Worm (Caenorhabditis elegans) whole organism, L2 larva: ENCODE measurements around the gene F42A10.7.

Source experiments
- C34F6.9 ChIP-seq: fragments of 150-350 bp; optimal IDR thresholded peaks from 2 replicates; lab custom pipeline; 2014; ENCODE audit warnings: missing biosample characterization, missing genetic modification characterization
- F13H6.1 ChIP-seq: sonication (generic microtip); optimal IDR thresholded peaks from 2 replicates; lab custom pipeline; 2016; ENCODE audit warnings: missing genetic modification characterization, missing compliant biosample characterization
- R02D3.7 ChIP-seq: fragments of 150-350 bp; optimal IDR thresholded peaks from 2 replicates; lab custom pipeline; 2014; ENCODE audit warnings: missing biosample characterization, missing genetic modification characterization
- Y55F3AM.14 ChIP-seq: fragments of 200-800 bp; sonication (Bioruptor generic); optimal IDR thresholded peaks from 2 replicates; lab custom pipeline; 2018; ENCODE audit warnings: mild to moderate bottlenecking, missing genetic modification characterization, missing compliant biosample characterization
- ZK546.5 ChIP-seq: sonication (generic microtip); optimal IDR thresholded peaks from 2 replicates; lab custom pipeline; 2017; ENCODE audit warnings: missing biosample characterization, missing genetic modification characterization
- alr-1 ChIP-seq: fragments of 150-350 bp; optimal IDR thresholded peaks from 2 replicates; lab custom pipeline; 2014; ENCODE audit warnings: missing biosample characterization, missing genetic modification characterization
- aly-2 ChIP-seq: fragments of 150-350 bp; optimal IDR thresholded peaks from 2 replicates; lab custom pipeline; 2014; ENCODE audit warnings: missing biosample characterization, missing genetic modification characterization
- ama-1 ChIP-seq: fragments of 150-350 bp; optimal IDR thresholded peaks from 2 replicates; lab custom pipeline; 2018; ENCODE audit warnings: inconsistent platforms
- blmp-1 ChIP-seq: sonication (generic microtip); optimal IDR thresholded peaks from 2 replicates; lab custom pipeline; 2017; ENCODE audit warnings: missing genetic modification characterization, mild to moderate bottlenecking, missing compliant biosample characterization, antibody characterized with exemption, moderate library complexity; ENCODE audit not compliant: insufficient read depth
- ceh-16 ChIP-seq: fragments of 150-350 bp; optimal IDR thresholded peaks from 2 replicates; lab custom pipeline; 2014; ENCODE audit warnings: missing biosample characterization, missing genetic modification characterization
- ceh-82 ChIP-seq: fragments of 150-350 bp; optimal IDR thresholded peaks from 2 replicates; lab custom pipeline; 2014; ENCODE audit warnings: missing biosample characterization, missing genetic modification characterization
- crh-2 ChIP-seq: sonication (generic microtip); optimal IDR thresholded peaks from 2 replicates; lab custom pipeline; 2017; ENCODE audit warnings: missing biosample characterization, missing genetic modification characterization
- dmd-4 ChIP-seq: sonication (generic microtip); optimal IDR thresholded peaks from 2 replicates; lab custom pipeline; 2017; ENCODE audit warnings: missing biosample characterization, missing genetic modification characterization
- egl-27 ChIP-seq: sonication (generic microtip); optimal IDR thresholded peaks from 3 replicates; lab custom pipeline; 2017; ENCODE audit warnings: missing biosample characterization, missing genetic modification reagents, missing genetic modification characterization
- elt-1 ChIP-seq: fragments of 150-350 bp; optimal IDR thresholded peaks from 2 replicates; lab custom pipeline; 2014; ENCODE audit warnings: missing biosample characterization, missing genetic modification characterization
- elt-3 ChIP-seq: sonication (generic microtip); optimal IDR thresholded peaks from 2 replicates; lab custom pipeline; 2017; ENCODE audit warnings: missing biosample characterization, missing genetic modification characterization
- fos-1 ChIP-seq: fragments of 150-350 bp; optimal IDR thresholded peaks from 2 replicates; lab custom pipeline; 2014; ENCODE audit warnings: missing biosample characterization, missing genetic modification characterization
- gmeb-1 ChIP-seq: fragments of 150-350 bp; optimal IDR thresholded peaks from 2 replicates; lab custom pipeline; 2014; ENCODE audit warnings: missing biosample characterization, missing genetic modification characterization
- lin-11 ChIP-seq: fragments of 150-350 bp; sonication (generic microtip); optimal IDR thresholded peaks from 2 replicates; lab custom pipeline; 2014; ENCODE audit warnings: missing biosample characterization, missing genetic modification characterization, inconsistent platforms, mixed read lengths
- lin-13 ChIP-seq: fragments of 150-350 bp; optimal IDR thresholded peaks from 2 replicates; lab custom pipeline; 2014; ENCODE audit warnings: missing biosample characterization, missing genetic modification reagents, missing genetic modification characterization
- lin-39 ChIP-seq: fragments of 150-350 bp; optimal IDR thresholded peaks from 2 replicates; lab custom pipeline; 2014; ENCODE audit warnings: missing biosample characterization, missing genetic modification reagents, missing genetic modification characterization
- lsy-2 ChIP-seq, 2 experiments: fragments of 150-350 bp in 1 of 2; sonication (generic microtip) in 1 of 2; optimal IDR thresholded peaks; 2 replicates each; lab custom pipeline; 2014 to 2017; ENCODE audit warnings: missing biosample characterization in 2 of 2, missing genetic modification characterization in 2 of 2
- mab-5 ChIP-seq: fragments of 150-350 bp; optimal IDR thresholded peaks from 2 replicates; lab custom pipeline; 2014; ENCODE audit warnings: missing biosample characterization, missing genetic modification characterization
- mbf-1 ChIP-seq: sonication (generic microtip); optimal IDR thresholded peaks from 2 replicates; lab custom pipeline; 2017; ENCODE audit warnings: missing biosample characterization, missing genetic modification characterization
- nhr-10 ChIP-seq: sonication (generic microtip); optimal IDR thresholded peaks from 2 replicates; lab custom pipeline; 2017; ENCODE audit warnings: missing biosample characterization, missing genetic modification characterization
- nhr-11 ChIP-seq: fragments of 150-350 bp; optimal IDR thresholded peaks from 2 replicates; lab custom pipeline; 2014; ENCODE audit warnings: missing biosample characterization, missing genetic modification characterization
- nhr-12 ChIP-seq: fragments of 150-350 bp; optimal IDR thresholded peaks from 2 replicates; lab custom pipeline; 2014; ENCODE audit warnings: missing biosample characterization, missing genetic modification characterization
- nhr-129 ChIP-seq: fragments of 150-350 bp; optimal IDR thresholded peaks from 2 replicates; lab custom pipeline; 2014; ENCODE audit warnings: missing biosample characterization, missing genetic modification characterization
- nhr-21 ChIP-seq: fragments of 150-350 bp; optimal IDR thresholded peaks from 2 replicates; lab custom pipeline; 2014; ENCODE audit warnings: missing biosample characterization, missing genetic modification characterization
- nhr-23 ChIP-seq: fragments of 150-350 bp; optimal IDR thresholded peaks from 2 replicates; lab custom pipeline; 2014; ENCODE audit warnings: missing biosample characterization, missing genetic modification reagents, missing genetic modification characterization
- nhr-237 ChIP-seq: fragments of 150-350 bp; optimal IDR thresholded peaks from 2 replicates; lab custom pipeline; 2014; ENCODE audit warnings: missing biosample characterization, missing genetic modification characterization
- nhr-25 ChIP-seq: fragments of 150-350 bp; sonication (generic microtip); optimal IDR thresholded peaks from 3 replicates; lab custom pipeline; 2014; ENCODE audit warnings: missing biosample characterization, missing genetic modification characterization
- nhr-6 ChIP-seq: fragments of 150-350 bp; optimal IDR thresholded peaks from 2 replicates; lab custom pipeline; 2014; ENCODE audit warnings: missing biosample characterization, missing genetic modification characterization
- nhr-77 ChIP-seq: fragments of 150-350 bp; optimal IDR thresholded peaks from 2 replicates; lab custom pipeline; 2014; ENCODE audit warnings: missing biosample characterization, missing genetic modification characterization
- peb-1 ChIP-seq: fragments of 150-350 bp; optimal IDR thresholded peaks from 2 replicates; lab custom pipeline; 2014; ENCODE audit warnings: missing biosample characterization, missing genetic modification characterization
- sem-4 ChIP-seq: fragments of 150-350 bp; optimal IDR thresholded peaks from 2 replicates; lab custom pipeline; 2014; ENCODE audit warnings: missing biosample characterization, missing genetic modification reagents, missing genetic modification characterization
- sma-3 ChIP-seq: sonication (generic microtip); optimal IDR thresholded peaks from 2 replicates; lab custom pipeline; 2016; ENCODE audit warnings: missing genetic modification reagents, missing genetic modification characterization, missing compliant biosample characterization
- sma-9 ChIP-seq, 2 experiments: fragments of 150-350 bp in 1 of 2; sonication (generic microtip) in 1 of 2; optimal IDR thresholded peaks; 2 replicates each; lab custom pipeline; 2014 to 2016; ENCODE audit warnings: missing genetic modification characterization in 2 of 2, mild to moderate bottlenecking in 1 of 2, missing biosample characterization in 1 of 2, missing compliant biosample characterization in 1 of 2, missing genetic modification reagents in 1 of 2, moderate library complexity in 1 of 2
- unc-39 ChIP-seq: fragments of 150-350 bp; optimal IDR thresholded peaks from 2 replicates; lab custom pipeline; 2014; ENCODE audit warnings: missing biosample characterization, missing genetic modification characterization
- unc-55 ChIP-seq: fragments of 150-350 bp; sonication (generic microtip); optimal IDR thresholded peaks from 3 replicates; lab custom pipeline; 2014; ENCODE audit warnings: missing biosample characterization, missing genetic modification reagents, missing genetic modification characterization
- unc-62 ChIP-seq: fragments of 150-350 bp; optimal IDR thresholded peaks from 2 replicates; lab custom pipeline; 2014; ENCODE audit warnings: missing biosample characterization, missing genetic modification reagents, missing genetic modification characterization
- zag-1 ChIP-seq: fragments of 150-350 bp; optimal IDR thresholded peaks from 2 replicates; lab custom pipeline; 2014; ENCODE audit warnings: missing biosample characterization, missing genetic modification characterization
- ztf-1 ChIP-seq: fragments of 200-800 bp; sonication (Bioruptor generic); conservative IDR thresholded peaks from 2 replicates; pipeline ENCODE4 v1.3.6; 2022; ENCODE audit warnings: missing genetic modification characterization, missing compliant biosample characterization
- ztf-11 ChIP-seq: sonication (generic microtip); optimal IDR thresholded peaks from 2 replicates; lab custom pipeline; 2017; ENCODE audit warnings: missing biosample characterization, missing genetic modification characterization
- ztf-4 ChIP-seq: fragments of 150-350 bp; optimal IDR thresholded peaks from 2 replicates; lab custom pipeline; 2014; ENCODE audit warnings: missing biosample characterization, missing genetic modification characterization

Gene F42A10.7

DNA sequence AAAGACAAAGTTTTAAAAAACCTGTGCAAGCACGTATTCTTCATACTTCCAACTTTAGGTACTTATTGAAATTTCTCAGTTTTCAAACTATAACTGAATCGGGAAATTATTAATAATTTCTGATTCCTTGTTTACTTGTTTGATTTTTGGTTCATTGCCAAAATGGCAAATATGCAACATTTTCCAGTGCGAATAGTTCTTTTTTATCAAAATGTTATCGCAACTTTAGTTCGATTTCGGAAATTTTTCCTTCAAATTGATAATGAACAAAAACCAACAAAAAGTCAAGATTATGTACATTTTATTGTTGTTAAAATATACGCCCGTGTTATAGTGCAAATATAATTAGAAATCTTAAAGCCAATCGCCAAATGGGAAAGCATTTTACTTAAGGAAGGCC, 855 bp downstream of the F42A10.7 start:
- TF ChIP-seq Y55F3AM.14 = no peak
- TF ChIP-seq unc-55 (GFP tag; lab: Kevin White, UChicago) = no peak
- no peak for TF ChIP-seq ztf-4 (tag; lab: Kevin White, UChicago)
- no peak for TF ChIP-seq lin-11 (tag; lab: Kevin White, UChicago)
- TF ChIP-seq nhr-6 = no peak
- no peak for TF ChIP-seq ztf-1 (GFP tag; lab: Robert Waterston, UW)
- no peak for TF ChIP-seq sma-3 (GFP tag; lab: Kevin White, UChicago)
- TF ChIP-seq fos-1 (tag; lab: Kevin White, UChicago) = peak; percentile 45
- TF ChIP-seq aly-2 (tag; lab: Kevin White, UChicago) = no peak

DNA sequence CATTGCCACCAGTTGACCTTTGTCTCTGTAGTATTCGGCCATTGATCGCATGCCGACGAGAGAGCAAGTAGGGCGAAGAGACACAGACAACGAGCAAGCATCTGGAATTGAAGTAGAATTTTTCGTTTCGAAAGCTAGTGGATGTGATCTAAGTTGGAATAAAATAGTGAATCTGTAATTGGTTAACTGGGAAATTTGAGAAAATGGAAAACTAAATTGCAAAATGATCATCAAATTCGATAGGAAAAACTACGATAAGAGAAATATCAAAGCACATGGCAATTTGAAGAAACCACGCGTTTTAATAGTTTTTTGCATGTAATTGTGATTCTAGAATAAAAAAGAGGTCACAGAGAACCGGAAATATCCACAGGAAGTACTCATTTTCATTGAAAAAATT, 1.7 kb downstream of the F42A10.7 start, which contains the start of gene F42A10.6:
Gene F42A10.6, minus strand, starts transcription at position 101 of the 400 bp plus-strand sequence.
- no peak for TF ChIP-seq ama-1 (lab: Kevin White, UChicago)
- TF ChIP-seq lin-13 (GFP tag; lab: Kevin White, UChicago) = no peak
- TF ChIP-seq zag-1 (tag; lab: Kevin White, UChicago) = no peak
- TF ChIP-seq nhr-21 = no peak
- peak; percentile 23 for TF ChIP-seq fos-1 (tag; lab: Kevin White, UChicago)
- TF ChIP-seq lin-39 (tag; lab: Kevin White, UChicago) = no peak
- TF ChIP-seq lsy-2 (tag; optimal IDR thresholded peaks at IDR 0.05; lab: Kevin White, UChicago) = no peak

ce11 chrIII:6176172-6176571, 2.3 kb downstream of the F42A10.7 start:
- TF ChIP-seq nhr-12 (tag; lab: Kevin White, UChicago) = no peak
- no peak for TF ChIP-seq Y55F3AM.14
- TF ChIP-seq, all 48 proteins: peak for 0

DNA sequence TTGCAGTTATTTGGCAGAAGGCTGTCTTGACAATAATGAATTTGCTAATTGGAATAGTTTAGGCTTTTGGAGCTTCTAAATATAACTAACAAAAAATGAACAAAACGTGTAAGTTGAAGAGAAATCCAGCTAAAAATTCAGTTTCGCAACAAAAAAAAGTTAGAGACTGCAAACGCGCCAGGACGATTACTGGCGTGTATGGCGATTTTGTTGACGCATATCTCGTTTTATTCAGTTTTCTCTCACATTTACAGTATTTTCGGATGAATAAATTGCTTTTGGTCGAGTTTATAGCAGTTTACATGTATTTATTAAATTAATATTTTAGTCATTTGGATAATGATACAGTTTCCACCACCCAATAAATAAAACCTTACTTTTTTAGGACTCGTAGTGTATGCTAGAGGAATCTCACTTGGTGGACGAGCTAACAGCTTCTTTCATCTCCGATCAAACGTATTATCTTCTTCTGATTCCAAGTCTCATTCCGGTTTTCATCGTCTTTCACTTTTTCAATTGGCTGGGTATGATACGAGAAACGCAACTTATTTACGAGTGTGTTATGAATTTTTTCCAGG, 5.4 kb downstream of the F42A10.7 start, which contains the start of the genes abcf-3 and F42A10.5:
Gene abcf-3, plus strand, starts transcription at position 384 of the 578 bp plus-strand sequence.
Gene F42A10.5, minus strand, starts transcription at position 458 of the 578 bp plus-strand sequence.
- TF ChIP-seq lsy-2 (tag; optimal IDR thresholded peaks at IDR 0.05; lab: Kevin White, UChicago) = peak; percentile 79 to 89
- TF ChIP-seq lin-13 (GFP tag; lab: Kevin White, UChicago) = peak; percentile 65
- no peak for TF ChIP-seq unc-62
- no peak for TF ChIP-seq egl-27 (tag; lab: Kevin White, UChicago)
- TF ChIP-seq sma-9 (GFP tag; optimal IDR thresholded peaks at IDR 0.05; lab: Kevin White, UChicago) = peak; percentile 67
- no peak for TF ChIP-seq sma-9 (tag; optimal IDR thresholded peaks at IDR 0.05; lab: Kevin White, UChicago)
- no peak for TF ChIP-seq elt-3 (tag; lab: Kevin White, UChicago)
- TF ChIP-seq nhr-23 (tag; lab: Kevin White, UChicago) = no peak
- TF ChIP-seq alr-1 (tag; lab: Kevin White, UChicago) = no peak
- TF ChIP-seq dmd-4 = no peak
- TF ChIP-seq aly-2 (tag; lab: Kevin White, UChicago) = no peak
- no peak for TF ChIP-seq lin-11 (tag; lab: Kevin White, UChicago)
- no peak for TF ChIP-seq ztf-11 (tag; lab: Kevin White, UChicago)
- no peak for TF ChIP-seq nhr-11 (tag; lab: Kevin White, UChicago)
- no peak for TF ChIP-seq blmp-1
- no peak for TF ChIP-seq ZK546.5 (tag; lab: Kevin White, UChicago)
- peak; percentile 66 for TF ChIP-seq mab-5
- peak; percentile 78 for TF ChIP-seq gmeb-1
- no peak for TF ChIP-seq peb-1 (tag; lab: Kevin White, UChicago)
- TF ChIP-seq Y55F3AM.14 = no peak
- no peak for TF ChIP-seq nhr-12 (tag; lab: Kevin White, UChicago)
- TF ChIP-seq C34F6.9 (tag; lab: Kevin White, UChicago) = peak; percentile 90
- peak; percentile 80 for TF ChIP-seq crh-2 (tag; lab: Kevin White, UChicago)
- no peak for TF ChIP-seq lin-39 (tag; lab: Kevin White, UChicago)
- peak; percentile 17 for TF ChIP-seq fos-1 (tag; lab: Kevin White, UChicago)
- TF ChIP-seq mbf-1 (tag; lab: Kevin White, UChicago) = no peak
- no peak for TF ChIP-seq ceh-82
- peak; percentile 46 for TF ChIP-seq nhr-6
- TF ChIP-seq nhr-25 (tag; lab: Kevin White, UChicago) = no peak
- peak; percentile 50 for TF ChIP-seq F13H6.1
- no peak for TF ChIP-seq nhr-10 (tag; lab: Kevin White, UChicago)
- TF ChIP-seq nhr-237 (tag; lab: Kevin White, UChicago) = no peak
- TF ChIP-seq elt-1 (tag; lab: Kevin White, UChicago) = no peak
- TF ChIP-seq sma-3 (GFP tag; lab: Kevin White, UChicago) = peak; percentile 42
- peak; percentile 17 for TF ChIP-seq ztf-4 (tag; lab: Kevin White, UChicago)
- TF ChIP-seq unc-39 (tag; lab: Kevin White, UChicago) = no peak
- TF ChIP-seq nhr-77 = peak; percentile 38
- peak; percentile 28 for TF ChIP-seq sem-4
- TF ChIP-seq ceh-16 (tag; lab: Kevin White, UChicago) = no peak
- no peak for TF ChIP-seq R02D3.7
- peak; percentile 70 for TF ChIP-seq nhr-129 (tag; lab: Kevin White, UChicago)
- no peak for TF ChIP-seq unc-55 (GFP tag; lab: Kevin White, UChicago)
- TF ChIP-seq zag-1 (tag; lab: Kevin White, UChicago) = no peak
